Worm (Caenorhabditis elegans) whole organism, L2 larva: Measurements from ENCODE around the gene ebax-1.

ENCODE experiments used
- ZK546.5 ChIP-seq: sonication (generic microtip); optimal IDR thresholded peaks from 2 replicates; lab custom pipeline; 2017; ENCODE audit warnings: missing biosample characterization, missing genetic modification characterization
- ceh-82 ChIP-seq: fragments of 150-350 bp; optimal IDR thresholded peaks from 2 replicates; lab custom pipeline; 2014; ENCODE audit warnings: missing biosample characterization, missing genetic modification characterization
- fos-1 ChIP-seq: fragments of 150-350 bp; optimal IDR thresholded peaks from 2 replicates; lab custom pipeline; 2014; ENCODE audit warnings: missing biosample characterization, missing genetic modification characterization
- lin-39 ChIP-seq: fragments of 150-350 bp; optimal IDR thresholded peaks from 2 replicates; lab custom pipeline; 2014; ENCODE audit warnings: missing biosample characterization, missing genetic modification reagents, missing genetic modification characterization
- nhr-25 ChIP-seq: fragments of 150-350 bp; sonication (generic microtip); optimal IDR thresholded peaks from 3 replicates; lab custom pipeline; 2014; ENCODE audit warnings: missing biosample characterization, missing genetic modification characterization
- ztf-4 ChIP-seq: fragments of 150-350 bp; optimal IDR thresholded peaks from 2 replicates; lab custom pipeline; 2014; ENCODE audit warnings: missing biosample characterization, missing genetic modification characterization

DNA sequence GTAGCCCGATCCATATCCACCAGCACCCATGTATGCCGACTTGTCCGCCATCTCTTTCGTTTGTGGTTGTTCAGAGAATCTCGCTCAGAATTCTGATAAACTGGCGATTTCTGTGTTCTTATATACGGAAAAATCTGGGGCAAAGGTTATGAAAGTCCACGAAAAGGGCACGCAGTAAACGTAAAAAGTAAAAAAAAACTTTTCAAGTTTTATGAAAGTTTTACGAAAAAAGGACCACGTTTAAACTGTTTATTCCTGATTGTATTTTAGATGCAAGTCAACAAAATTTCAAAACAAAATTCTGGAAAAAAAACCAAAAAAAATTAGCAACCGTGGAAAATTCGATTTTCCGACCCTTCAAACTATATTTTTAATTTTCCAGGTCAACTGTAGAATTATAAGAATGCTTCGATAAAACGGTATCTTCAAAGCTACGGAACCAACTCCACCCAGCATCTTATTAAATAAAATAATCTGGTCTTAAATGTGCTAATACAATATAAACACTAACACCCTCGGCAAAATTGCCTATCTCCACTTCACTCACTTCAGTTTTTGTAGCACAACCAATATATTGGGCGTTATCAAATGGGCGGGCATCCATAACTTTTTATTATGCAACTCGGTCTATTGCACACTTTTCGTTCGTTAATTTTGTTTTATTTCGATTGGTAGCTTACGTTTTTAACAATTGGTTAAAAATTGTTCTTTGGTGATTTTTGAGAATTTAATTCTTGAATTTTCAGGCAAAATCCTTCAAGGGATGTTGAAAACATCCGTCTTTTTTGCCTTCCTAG is 17.4 kb upstream of the ebax-1 start, which contains the start of the genes nspd-7 and Y43C5A.2:
- TF ChIP-seq ZK546.5 (tag; lab: Kevin White, UChicago) (no peak), ceh-82 (tag; lab: Kevin White, UChicago) (no peak), fos-1 (tag; lab: Kevin White, UChicago) (no peak), lin-39 (tag; lab: Kevin White, UChicago) (no peak), nhr-25 (no peak), ztf-4 (tag; lab: Kevin White, UChicago) (no peak)
